Fruit fly (Drosophila melanogaster) whole organism, embryonic: ENCODE data around the gene CG44385.

Source experiments
- Blimp-1 ChIP-seq: fragments of 200-800 bp; sonication (Bioruptor generic); optimal IDR thresholded peaks from 3 replicates; lab custom pipeline; 2018; ENCODE audit warnings: missing biosample characterization, missing genetic modification characterization, mild to moderate bottlenecking, moderate library complexity, missing genetic modification reagents
- CG11695 ChIP-seq: fragments of 200-800 bp; sonication (Bioruptor generic); IDR thresholded peaks from 3 replicates; pipeline ENCODE4 v1.3.6; 2022; ENCODE audit warnings: missing biosample characterization, missing genetic modification characterization
- CG11723 ChIP-seq: fragments of 200-800 bp; sonication (Bioruptor generic); optimal IDR thresholded peaks from 2 replicates; lab custom pipeline; 2017; ENCODE audit warnings: missing biosample characterization, mild to moderate bottlenecking, missing genetic modification characterization
- CG12299 ChIP-seq: fragments of 200-800 bp; sonication (Bioruptor generic); optimal IDR thresholded peaks from 2 replicates; lab custom pipeline; 2018; ENCODE audit warnings: missing biosample characterization, mild to moderate bottlenecking, missing genetic modification characterization
- CG12942 ChIP-seq: fragments of 200-800 bp; sonication (Bioruptor generic); optimal IDR thresholded peaks from 3 replicates; lab custom pipeline; 2016; ENCODE audit warnings: missing biosample characterization, missing genetic modification characterization
- CG15601 ChIP-seq: fragments of 200-800 bp; sonication (Bioruptor generic); optimal IDR thresholded peaks from 3 replicates; lab custom pipeline; 2019; ENCODE audit warnings: missing biosample characterization, mild to moderate bottlenecking, missing genetic modification characterization, moderate library complexity
- CG17328 ChIP-seq: fragments of 200-800 bp; sonication (Bioruptor generic); IDR thresholded peaks from 2 replicates; pipeline ENCODE4 v1.3.6; 2022; ENCODE audit warnings: missing biosample characterization, missing genetic modification characterization
- CG17361 ChIP-seq: fragments of 200-800 bp; sonication (Bioruptor generic); IDR thresholded peaks from 3 replicates; pipeline ENCODE4 v1.3.6; 2022; ENCODE audit warnings: missing biosample characterization, missing genetic modification characterization
- CG17568 ChIP-seq: fragments of 200-800 bp; sonication (Bioruptor generic); optimal IDR thresholded peaks from 2 replicates; lab custom pipeline; 2018; ENCODE audit warnings: missing biosample characterization, mild to moderate bottlenecking, missing genetic modification characterization, moderate library complexity
- CG2678 ChIP-seq: fragments of 200-800 bp; sonication (Bioruptor generic); optimal IDR thresholded peaks from 3 replicates; lab custom pipeline; 2019; ENCODE audit warnings: missing biosample characterization, mild to moderate bottlenecking, missing genetic modification characterization, moderate library complexity
- CG34422 ChIP-seq: fragments of 200-800 bp; sonication (Bioruptor generic); IDR thresholded peaks from 3 replicates; pipeline ENCODE4 v1.3.6; 2022; ENCODE audit warnings: missing biosample characterization, missing genetic modification characterization
- CG3995 ChIP-seq: fragments of 200-800 bp; sonication (Bioruptor generic); optimal IDR thresholded peaks from 3 replicates; lab custom pipeline; 2016; ENCODE audit warnings: missing biosample characterization, missing genetic modification characterization
- CG7357 ChIP-seq: fragments of 200-800 bp; sonication (Bioruptor generic); IDR thresholded peaks from 3 replicates; pipeline ENCODE4 v1.3.6; 2022; ENCODE audit warnings: missing biosample characterization, missing genetic modification characterization
- CG8290 ChIP-seq, 3 experiments: fragments of 200-800 bp; sonication (Bioruptor generic); optimal IDR thresholded peaks; 2 replicates each; lab custom pipeline; 2016 to 2019; ENCODE audit warnings: missing biosample characterization in 3 of 3, missing genetic modification characterization in 3 of 3, mild to moderate bottlenecking in 2 of 3, moderate library complexity in 1 of 3
- CTCF ChIP-seq: fragments of 200-800 bp; sonication (Bioruptor generic); optimal IDR thresholded peaks from 2 replicates; lab custom pipeline; 2017; ENCODE audit warnings: missing biosample characterization, mild to moderate bottlenecking, missing genetic modification characterization, moderate library complexity
- D19B ChIP-seq: fragments of 200-800 bp; sonication (Bioruptor generic); optimal IDR thresholded peaks from 2 replicates; lab custom pipeline; 2017; ENCODE audit warnings: missing biosample characterization, mild to moderate bottlenecking, missing genetic modification characterization
- Ets97D ChIP-seq: fragments of 200-800 bp; sonication (Bioruptor generic); optimal IDR thresholded peaks from 3 replicates; lab custom pipeline; 2016; ENCODE audit warnings: missing biosample characterization, missing genetic modification characterization
- HmgD ChIP-seq: fragments of 200-800 bp; sonication (Bioruptor generic); optimal IDR thresholded peaks from 3 replicates; lab custom pipeline; 2016; ENCODE audit warnings: missing biosample characterization, missing genetic modification characterization
- Hmr ChIP-seq: fragments of 200-800 bp; sonication (Bioruptor generic); optimal IDR thresholded peaks from 3 replicates; lab custom pipeline; 2017; ENCODE audit warnings: mild to moderate bottlenecking, missing biosample characterization, missing genetic modification reagents, missing genetic modification characterization
- MBD-R2 ChIP-seq: fragments of 200-800 bp; sonication (Bioruptor generic); IDR thresholded peaks from 2 replicates; pipeline ENCODE4 v1.3.6; 2022; ENCODE audit warnings: missing biosample characterization, missing genetic modification characterization
- Med ChIP-seq: fragments of 200-800 bp; sonication (Bioruptor generic); peaks from one replicate; lab custom pipeline; 2016; ENCODE audit warnings: missing biosample characterization, missing genetic modification characterization, mild to moderate bottlenecking, inconsistent platforms, moderate library complexity
- Nf-YC ChIP-seq: fragments of 200-800 bp; optimal IDR thresholded peaks from 3 replicates; lab custom pipeline; 2019; ENCODE audit warnings: missing biosample characterization, mild to moderate bottlenecking, missing genetic modification characterization, moderate library complexity
- Sox102F ChIP-seq: fragments of 200-800 bp; sonication (Bioruptor generic); optimal IDR thresholded peaks from 2 replicates; lab custom pipeline; 2018; ENCODE audit warnings: missing biosample characterization, mild to moderate bottlenecking, missing genetic modification characterization, moderate library complexity
- ci ChIP-seq: fragments of 200-800 bp; sonication (Bioruptor generic); IDR thresholded peaks from 3 replicates; pipeline ENCODE4 v1.3.6; 2022; ENCODE audit warnings: missing biosample characterization, missing genetic modification characterization
- gem ChIP-seq: fragments of 200-800 bp; sonication (Bioruptor generic); optimal IDR thresholded peaks from 2 replicates; lab custom pipeline; 2019; ENCODE audit warnings: missing biosample characterization, mild to moderate bottlenecking, missing genetic modification characterization, moderate library complexity
- h ChIP-seq: fragments of >200 bp; optimal IDR thresholded peaks from 2 replicates; lab custom pipeline; 2017
- kay ChIP-seq: fragments of 200-800 bp; sonication (Bioruptor generic); optimal IDR thresholded peaks from 2 replicates; lab custom pipeline; 2016; ENCODE audit warnings: missing biosample characterization, missing genetic modification characterization
- ken ChIP-seq: fragments of 200-800 bp; sonication (Bioruptor generic); IDR thresholded peaks from 3 replicates; pipeline ENCODE4 v1.3.6; 2022; ENCODE audit warnings: missing biosample characterization, missing genetic modification characterization
- lab ChIP-seq: fragments of 200-800 bp; sonication (Bioruptor generic); optimal IDR thresholded peaks from 3 replicates; lab custom pipeline; 2017; ENCODE audit warnings: missing biosample characterization, missing genetic modification characterization, mild to moderate bottlenecking, moderate library complexity, missing genetic modification reagents
- pan ChIP-seq, 4 experiments: fragments of >200 bp in 3 of 4; fragments of 200-800 bp in 1 of 4; sonication (Bioruptor generic) in 1 of 4; optimal IDR thresholded peaks in 3 of 4; IDR thresholded peaks in 1 of 4; 2 replicates each; pipeline versions ENCODE4 v1.3.6 to Lab custom; 2017 to 2022; ENCODE audit warnings: missing biosample characterization in 2 of 4, missing genetic modification characterization in 2 of 4, mixed read lengths in 1 of 4
- rib ChIP-seq: fragments of 200-800 bp; sonication (Bioruptor generic); IDR thresholded peaks from 2 replicates; pipeline ENCODE4 v1.3.6; 2022; ENCODE audit warnings: missing biosample characterization, missing genetic modification characterization
- row ChIP-seq: fragments of 200-800 bp; sonication (Bioruptor generic); IDR thresholded peaks from 3 replicates; pipeline ENCODE4 v1.3.6; 2022; ENCODE audit warnings: missing biosample characterization, missing genetic modification characterization
- sc ChIP-seq, 3 experiments: fragments of >200 bp in 2 of 3; fragments of 200-800 bp in 1 of 3; sonication (Bioruptor generic) in 1 of 3; optimal IDR thresholded peaks; 2 replicates in 2 of 3; 3 replicates in 1 of 3; lab custom pipeline; 2017; ENCODE audit warnings: mild to moderate bottlenecking in 1 of 3, missing biosample characterization in 1 of 3, missing genetic modification characterization in 1 of 3, missing genetic modification reagents in 1 of 3
- sens ChIP-seq: fragments of 200-800 bp; sonication (Bioruptor generic); peaks from one replicate; lab custom pipeline; 2016; ENCODE audit warnings: missing biosample characterization, missing genetic modification characterization
- sob ChIP-seq: fragments of 200-800 bp; sonication (Bioruptor generic); IDR thresholded peaks from 2 replicates; pipeline ENCODE4 v1.3.6; 2022; ENCODE audit warnings: missing biosample characterization, missing genetic modification characterization
- stwl ChIP-seq: fragments of 200-800 bp; sonication (Bioruptor generic); optimal IDR thresholded peaks from 3 replicates; lab custom pipeline; 2018; ENCODE audit warnings: missing biosample characterization, mild to moderate bottlenecking, missing genetic modification characterization, moderate library complexity
- ttk ChIP-seq: fragments of 200-800 bp; sonication (Bioruptor generic); IDR thresholded peaks from 2 replicates; pipeline ENCODE4 v2.1.2; 2022; ENCODE audit warnings: missing biosample characterization, missing genetic modification characterization
- unpg ChIP-seq: fragments of 200-800 bp; sonication (Bioruptor generic); optimal IDR thresholded peaks from 3 replicates; lab custom pipeline; 2018; ENCODE audit warnings: missing biosample characterization, mild to moderate bottlenecking, missing genetic modification characterization, moderate library complexity

CG44385 gene

dm6 chrX:11088778-11089340, 43.4 kb downstream of the CG44385 start, which contains the start of gene Vago:
Gene Vago (plus strand): TSS chrX:11089290.
- TF ChIP-seq sc (optimal IDR thresholded peaks at IDR 0.05; lab: Kevin White, UChicago) = no peak
- no peak for TF ChIP-seq sc (GFP tag; optimal IDR thresholded peaks at IDR 0.05; lab: Kevin White, UChicago)
- no peak for TF ChIP-seq h
- TF ChIP-seq rib (GFP tag; lab: Robert Waterston, UW) = no peak
- no peak for TF ChIP-seq CG12942 (GFP tag; lab: Kevin White, UChicago)
- TF ChIP-seq CG34422 = no peak
- TF ChIP-seq CG11723 (GFP tag; lab: Kevin White, UChicago) = no peak
- no peak for TF ChIP-seq HmgD (GFP tag; lab: Kevin White, UChicago)
- no peak for TF ChIP-seq CG7357 (GFP tag; lab: Robert Waterston, UW)
- TF ChIP-seq row (GFP tag; lab: Robert Waterston, UW) = 0 out of 3 replicates have a peak, but pooled peaks have one; percentile 15
- TF ChIP-seq Nf-YC (tag; lab: Kevin White, UChicago) = no peak
- peak; percentile 14 for TF ChIP-seq CG2678
- TF ChIP-seq stwl (tag; lab: Kevin White, UChicago) = no peak
- no peak for TF ChIP-seq MBD-R2 (GFP tag; lab: Robert Waterston, UW)
- TF ChIP-seq CG11695 (GFP tag; lab: Robert Waterston, UW) = 0 out of 3 replicates have a peak, but pooled peaks have one; percentile 30
- no peak for TF ChIP-seq CG12299 (tag; lab: Kevin White, UChicago)
- no peak for TF ChIP-seq D19B (GFP tag; lab: Kevin White, UChicago)

DNA sequence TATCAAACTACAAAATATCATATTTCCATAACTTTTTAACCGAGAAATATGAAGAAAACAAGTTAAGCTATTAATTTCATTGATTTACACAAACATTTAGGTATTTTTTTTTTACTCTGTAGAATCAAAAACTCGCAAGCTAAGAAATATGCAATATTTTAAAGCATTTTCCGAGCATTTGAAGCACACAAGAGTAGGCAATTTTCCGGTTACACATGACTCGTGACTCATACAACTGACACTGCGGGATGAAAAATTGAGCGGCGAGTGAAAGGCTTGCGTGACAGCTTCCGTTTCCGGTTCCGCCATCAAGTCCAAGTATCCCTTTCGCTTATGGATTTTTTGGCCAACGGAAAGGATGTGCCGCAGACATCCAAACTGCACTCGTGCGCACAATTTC, 44.8 kb downstream of the CG44385 start:
- peak; percentile 0 for TF ChIP-seq unpg
- TF ChIP-seq CG15601 (tag; lab: Kevin White, UChicago) = no peak
- peak; percentile 74 for TF ChIP-seq Med
- no peak for TF ChIP-seq CG17361 (GFP tag; lab: Robert Waterston, UW)
- no peak for TF ChIP-seq ttk (GFP tag; lab: Robert Waterston, UW)
- TF ChIP-seq ci (GFP tag; lab: Robert Waterston, UW) = peak; percentile 43; the same call in 1 of the 3 replicates
- TF ChIP-seq Blimp-1 (GFP tag; lab: Kevin White, UChicago) = peak; percentile 17
- peak; percentile 13 for TF ChIP-seq lab (GFP tag; lab: Kevin White, UChicago)
- TF ChIP-seq sens (GFP tag; lab: Kevin White, UChicago) = peak; percentile 63
- no peak for TF ChIP-seq MBD-R2 (GFP tag; lab: Robert Waterston, UW)
- no peak for TF ChIP-seq CG3995 (GFP tag; lab: Kevin White, UChicago)
- peak; percentile 78 for TF ChIP-seq Ets97D (GFP tag; lab: Kevin White, UChicago)
- TF ChIP-seq ken (GFP tag; lab: Robert Waterston, UW) = 0 out of 3 replicates have a peak, but pooled peaks have one; percentile 22
- peak; percentile 80 for TF ChIP-seq kay
- TF ChIP-seq CG8290 (GFP tag; optimal IDR thresholded peaks at IDR 0.05; lab: Kevin White, UChicago) = no peak
- TF ChIP-seq CG8290 (tag; optimal IDR thresholded peaks at IDR 0.05; lab: Kevin White, UChicago) = peak in 1 of 2 experiments; percentile 1
- 0 out of 2 replicates have a peak, but pooled peaks have one; percentile 12 for TF ChIP-seq sob (GFP tag; lab: Robert Waterston, UW)
- no peak for TF ChIP-seq CG17568 (GFP tag; lab: Kevin White, UChicago)
- TF ChIP-seq gem = peak; percentile 37
- TF ChIP-seq pan (optimal IDR thresholded peaks at IDR 0.05; lab: Kevin White, UChicago) = no peak
- peak in 1 of 2 experiments; percentile 42 for TF ChIP-seq pan (GFP tag; optimal IDR thresholded peaks at IDR 0.05 in 1 of 2, IDR thresholded peaks at IDR 0.05 in 1 of 2)
- peak; percentile 0 for TF ChIP-seq Hmr (GFP tag; lab: Kevin White, UChicago)
- TF ChIP-seq CTCF (GFP tag; lab: Kevin White, UChicago) = peak; percentile 6
- TF ChIP-seq Sox102F (GFP tag; lab: Kevin White, UChicago) = peak; percentile 29
- 0 out of 2 replicates have a peak, but pooled peaks have one; percentile 27 for TF ChIP-seq CG17328 (GFP tag; lab: Robert Waterston, UW)
